Fruit fly (Drosophila melanogaster) whole organism, embryonic: ENCODE measurements around the gene CG14079.

Experiments used
- Antp ChIP-seq: fragments of 200-800 bp; sonication (Bioruptor generic); optimal IDR thresholded peaks from 3 replicates; lab custom pipeline; 2016; ENCODE audit warnings: missing biosample characterization, missing genetic modification characterization
- Awh ChIP-seq: fragments of 200-800 bp; sonication (Bioruptor generic); IDR thresholded peaks from 2 replicates; pipeline ENCODE4, ENCODE4 v1.3.6; 2022; ENCODE audit warnings: missing biosample characterization, missing genetic modification characterization
- Bdp1 ChIP-seq: fragments of 200-800 bp; sonication (Bioruptor generic); optimal IDR thresholded peaks from 3 replicates; lab custom pipeline; 2016; ENCODE audit warnings: missing biosample characterization, missing genetic modification characterization
- Blimp-1 ChIP-seq: fragments of 200-800 bp; sonication (Bioruptor generic); optimal IDR thresholded peaks from 3 replicates; lab custom pipeline; 2018; ENCODE audit warnings: missing biosample characterization, missing genetic modification characterization, mild to moderate bottlenecking, moderate library complexity, missing genetic modification reagents
- CG10462 ChIP-seq: fragments of 200-800 bp; sonication (Bioruptor generic); optimal IDR thresholded peaks from 2 replicates; lab custom pipeline; 2016; ENCODE audit warnings: missing biosample characterization, missing genetic modification characterization
- CG11560 ChIP-seq: fragments of 200-800 bp; sonication (Bioruptor generic); IDR thresholded peaks from 3 replicates; pipeline ENCODE4 v1.3.6; 2022; ENCODE audit warnings: missing biosample characterization, missing genetic modification characterization
- CG12155 ChIP-seq: fragments of 200-800 bp; sonication (Bioruptor generic); optimal IDR thresholded peaks from 3 replicates; lab custom pipeline; 2016; ENCODE audit warnings: missing biosample characterization, missing genetic modification characterization
- CG12769 ChIP-seq: fragments of 200-800 bp; sonication (Bioruptor generic); optimal IDR thresholded peaks from 2 replicates; lab custom pipeline; 2019; ENCODE audit warnings: missing biosample characterization, mild to moderate bottlenecking, missing genetic modification characterization, moderate library complexity
- CG14965 ChIP-seq: fragments of 200-800 bp; sonication (Bioruptor generic); optimal IDR thresholded peaks from 2 replicates; lab custom pipeline; 2016; ENCODE audit warnings: missing biosample characterization, missing genetic modification characterization, borderline replicate concordance
- CG15073 ChIP-seq: fragments of 200-800 bp; sonication (Bioruptor generic); optimal IDR thresholded peaks from 2 replicates; lab custom pipeline; 2016; ENCODE audit warnings: missing biosample characterization, missing genetic modification characterization
- CG15514 ChIP-seq: fragments of 200-800 bp; sonication (Bioruptor generic); optimal IDR thresholded peaks from 3 replicates; lab custom pipeline; 2017; ENCODE audit warnings: missing biosample characterization, missing genetic modification characterization, mild to moderate bottlenecking, moderate library complexity, missing genetic modification reagents
- CG15601 ChIP-seq: fragments of 200-800 bp; sonication (Bioruptor generic); optimal IDR thresholded peaks from 3 replicates; lab custom pipeline; 2019; ENCODE audit warnings: missing biosample characterization, mild to moderate bottlenecking, missing genetic modification characterization, moderate library complexity
- CG16779 ChIP-seq: fragments of 200-800 bp; sonication (Bioruptor generic); IDR thresholded peaks from 2 replicates; pipeline ENCODE4 v1.3.6; 2022; ENCODE audit warnings: missing biosample characterization, missing genetic modification characterization
- CG17186 ChIP-seq: fragments of 200-800 bp; sonication (Bioruptor generic); optimal IDR thresholded peaks from 3 replicates; lab custom pipeline; 2017; ENCODE audit warnings: missing biosample characterization, missing genetic modification reagents, missing genetic modification characterization
- CG17912 ChIP-seq: fragments of 200-800 bp; sonication (Bioruptor generic); optimal IDR thresholded peaks from 2 replicates; lab custom pipeline; 2018; ENCODE audit warnings: missing biosample characterization, mild to moderate bottlenecking, missing genetic modification characterization
- CG18476 ChIP-seq: fragments of 200-800 bp; sonication (Bioruptor generic); optimal IDR thresholded peaks from 2 replicates; lab custom pipeline; 2016; ENCODE audit warnings: missing biosample characterization, mild to moderate bottlenecking, missing genetic modification characterization
- CG2116 ChIP-seq: fragments of 200-800 bp; sonication (Bioruptor generic); optimal IDR thresholded peaks from 3 replicates; lab custom pipeline; 2018; ENCODE audit warnings: missing biosample characterization, mild to moderate bottlenecking, missing genetic modification characterization
- CG2120 ChIP-seq: fragments of 200-800 bp; sonication (Bioruptor generic); optimal IDR thresholded peaks from 3 replicates; lab custom pipeline; 2016; ENCODE audit warnings: missing biosample characterization, missing genetic modification characterization
- CG2199 ChIP-seq: fragments of 200-800 bp; sonication (Bioruptor generic); IDR thresholded peaks from 3 replicates; pipeline ENCODE4 v1.3.6; 2022; ENCODE audit warnings: missing biosample characterization, missing genetic modification characterization
- CG3281 ChIP-seq: fragments of 200-800 bp; sonication (Bioruptor generic); optimal IDR thresholded peaks from 3 replicates; lab custom pipeline; 2017; ENCODE audit warnings: missing biosample characterization, mild to moderate bottlenecking, missing genetic modification characterization
- CG3995 ChIP-seq: fragments of 200-800 bp; sonication (Bioruptor generic); optimal IDR thresholded peaks from 3 replicates; lab custom pipeline; 2016; ENCODE audit warnings: missing biosample characterization, missing genetic modification characterization
- CG4404 ChIP-seq: fragments of 200-800 bp; sonication (Bioruptor generic); IDR thresholded peaks from 2 replicates; pipeline ENCODE4 v1.3.6; 2022; ENCODE audit warnings: missing biosample characterization, missing genetic modification characterization
- CG4617 ChIP-seq: fragments of 200-800 bp; sonication (Bioruptor generic); optimal IDR thresholded peaks from 3 replicates; lab custom pipeline; 2016; ENCODE audit warnings: missing biosample characterization, missing genetic modification characterization, borderline replicate concordance
- CG7987 ChIP-seq: fragments of 200-800 bp; sonication (Bioruptor generic); optimal IDR thresholded peaks from 2 replicates; lab custom pipeline; 2018; ENCODE audit warnings: missing biosample characterization, mild to moderate bottlenecking, missing genetic modification characterization, moderate library complexity
- CG8290 ChIP-seq, 3 experiments: fragments of 200-800 bp; sonication (Bioruptor generic); optimal IDR thresholded peaks; 2 replicates each; lab custom pipeline; 2016 to 2019; ENCODE audit warnings: missing biosample characterization in 3 of 3, missing genetic modification characterization in 3 of 3, mild to moderate bottlenecking in 2 of 3, moderate library complexity in 1 of 3
- Dref ChIP-seq: fragments of 200-800 bp; sonication (Bioruptor generic); IDR thresholded peaks from 2 replicates; pipeline ENCODE4 v1.3.6; 2022; ENCODE audit warnings: missing biosample characterization, missing genetic modification characterization
- E2f1 ChIP-seq: fragments of 200-800 bp; sonication (Bioruptor generic); IDR thresholded peaks from 2 replicates; pipeline ENCODE4 v1.3.6; 2022; ENCODE audit warnings: missing biosample characterization, missing genetic modification characterization
- HLH3B ChIP-seq: fragments of 200-800 bp; sonication (Bioruptor generic); IDR thresholded peaks from 2 replicates; pipeline ENCODE4 v1.3.6; 2022; ENCODE audit warnings: missing biosample characterization, missing genetic modification characterization
- Hr78 ChIP-seq, 2 experiments: fragments of 200-800 bp in 1 of 2; fragments of >200 bp in 1 of 2; sonication (Bioruptor generic) in 1 of 2; optimal IDR thresholded peaks; 2 replicates each; lab custom pipeline; 2017 to 2019; ENCODE audit warnings: missing biosample characterization in 2 of 2, missing genetic modification characterization in 2 of 2, mild to moderate bottlenecking in 1 of 2, moderate library complexity in 1 of 2
- Lhr ChIP-seq: fragments of 200-800 bp; sonication (Bioruptor generic); optimal IDR thresholded peaks from 3 replicates; lab custom pipeline; 2017; ENCODE audit warnings: mild to moderate bottlenecking, missing biosample characterization, missing genetic modification reagents, missing genetic modification characterization
- Rx ChIP-seq: fragments of 200-800 bp; sonication (Bioruptor generic); IDR thresholded peaks from 2 replicates; pipeline ENCODE4 v1.3.6; 2022; ENCODE audit warnings: missing biosample characterization, missing genetic modification characterization
- Side ChIP-seq: fragments of 200-800 bp; sonication (Bioruptor generic); optimal IDR thresholded peaks from 2 replicates; lab custom pipeline; 2016; ENCODE audit warnings: missing biosample characterization, missing genetic modification characterization
- Tbp ChIP-seq: fragments of >200 bp; optimal IDR thresholded peaks from 2 replicates; lab custom pipeline; 2018; ENCODE audit warnings: missing biosample characterization, missing genetic modification characterization
- ab ChIP-seq: fragments of 200-800 bp; sonication (Bioruptor generic); optimal IDR thresholded peaks from 2 replicates; lab custom pipeline; 2016; ENCODE audit warnings: missing biosample characterization, missing genetic modification characterization
- bigmax ChIP-seq: fragments of 200-800 bp; sonication (Bioruptor generic); optimal IDR thresholded peaks from 2 replicates; lab custom pipeline; 2018; ENCODE audit warnings: missing biosample characterization, mild to moderate bottlenecking, missing genetic modification characterization
- cas ChIP-seq: fragments of 200-800 bp; sonication (Bioruptor generic); IDR thresholded peaks from 2 replicates; pipeline ENCODE4 v1.3.6; 2022; ENCODE audit warnings: missing biosample characterization, missing genetic modification characterization
- croc ChIP-seq: fragments of 200-800 bp; sonication (Bioruptor generic); conservative IDR thresholded peaks from 3 replicates; pipeline ENCODE4 v1.3.6; 2022; ENCODE audit warnings: missing biosample characterization, missing genetic modification characterization
- dati ChIP-seq: fragments of 200-800 bp; sonication (Bioruptor generic); IDR thresholded peaks from 2 replicates; pipeline ENCODE4 v1.3.6; 2022; ENCODE audit warnings: missing biosample characterization, missing genetic modification characterization
- disco-r ChIP-seq: fragments of 200-800 bp; sonication (Bioruptor generic); optimal IDR thresholded peaks from 2 replicates; lab custom pipeline; 2016; ENCODE audit warnings: missing biosample characterization, missing genetic modification characterization
- dpn ChIP-seq, 2 experiments: fragments of 200-800 bp; sonication (Bioruptor generic); optimal IDR thresholded peaks; 3 replicates each; lab custom pipeline; 2016; ENCODE audit warnings: missing biosample characterization in 2 of 2, missing genetic modification characterization in 2 of 2
- dysf ChIP-seq: fragments of 200-800 bp; sonication (Bioruptor generic); IDR thresholded peaks from 3 replicates; pipeline ENCODE4 v1.3.6; 2022; ENCODE audit warnings: missing biosample characterization, missing genetic modification characterization
- gcm2 ChIP-seq: fragments of 200-800 bp; sonication (Bioruptor generic); optimal IDR thresholded peaks from 2 replicates; lab custom pipeline; 2016; ENCODE audit warnings: missing biosample characterization, missing genetic modification characterization
- grau ChIP-seq: fragments of 200-800 bp; optimal IDR thresholded peaks from 3 replicates; lab custom pipeline; 2019; ENCODE audit warnings: missing biosample characterization, mild to moderate bottlenecking, missing genetic modification characterization, moderate library complexity
- hbn ChIP-seq: fragments of 200-800 bp; sonication (Bioruptor generic); IDR thresholded peaks from 2 replicates; pipeline ENCODE4 v1.3.6; 2022; ENCODE audit warnings: missing biosample characterization, missing genetic modification characterization; ENCODE audit not compliant: partially characterized antibody
- jumu ChIP-seq: fragments of 200-800 bp; sonication (Bioruptor generic); optimal IDR thresholded peaks from 3 replicates; lab custom pipeline; 2016; ENCODE audit warnings: missing biosample characterization, missing genetic modification characterization
- ken ChIP-seq: fragments of 200-800 bp; sonication (Bioruptor generic); IDR thresholded peaks from 3 replicates; pipeline ENCODE4 v1.3.6; 2022; ENCODE audit warnings: missing biosample characterization, missing genetic modification characterization
- sens-2 ChIP-seq: fragments of 200-800 bp; sonication (Bioruptor generic); IDR thresholded peaks from 2 replicates; pipeline ENCODE4 v1.3.6; 2022; ENCODE audit warnings: missing biosample characterization, missing genetic modification characterization
- slou ChIP-seq: fragments of 200-800 bp; sonication (Bioruptor generic); optimal IDR thresholded peaks from 3 replicates; lab custom pipeline; 2016; ENCODE audit warnings: missing biosample characterization, missing genetic modification characterization
- sqz ChIP-seq: fragments of 200-800 bp; sonication (Bioruptor generic); optimal IDR thresholded peaks from 3 replicates; lab custom pipeline; 2018; ENCODE audit warnings: missing biosample characterization, mild to moderate bottlenecking, missing genetic modification characterization
- tap ChIP-seq: fragments of 200-800 bp; optimal IDR thresholded peaks from 3 replicates; lab custom pipeline; 2019; ENCODE audit warnings: missing biosample characterization, mild to moderate bottlenecking, missing genetic modification characterization, moderate library complexity
- tin ChIP-seq: fragments of 200-800 bp; sonication (Bioruptor generic); optimal IDR thresholded peaks from 3 replicates; lab custom pipeline; 2016; ENCODE audit warnings: missing biosample characterization, missing genetic modification characterization

Gene CG14079

DNA sequence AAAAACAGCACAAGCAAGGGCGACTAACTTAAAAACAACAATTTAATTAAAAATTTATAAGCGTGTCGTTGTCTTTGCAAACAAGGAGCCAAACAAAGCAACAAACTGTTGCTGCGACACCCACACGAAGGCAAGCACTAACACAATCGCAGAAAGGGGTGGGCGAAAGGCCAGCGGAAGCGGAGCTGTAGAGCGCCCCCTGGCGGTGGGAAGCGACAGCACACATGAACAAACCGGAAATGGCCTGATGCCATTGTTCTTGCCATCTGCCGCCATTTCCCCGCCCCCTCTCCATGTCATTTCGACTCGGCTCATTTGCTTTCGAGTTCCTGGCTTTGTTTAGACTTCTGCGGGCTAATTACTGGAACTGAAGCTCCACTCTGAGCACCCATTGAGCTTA is 34.8 kb downstream of the CG14079 start (continued):
- TF ChIP-seq sqz (GFP tag; lab: Kevin White, UChicago) (no peak), CG17912 (GFP tag; lab: Kevin White, UChicago) (peak; percentile 5), CG17186 (GFP tag; lab: Kevin White, UChicago) (no peak), jumu (GFP tag; lab: Kevin White, UChicago) (no peak), Antp (GFP tag; lab: Kevin White, UChicago) (no peak), gcm2 (GFP tag; lab: Kevin White, UChicago) (no peak), Dref (GFP tag; lab: Robert Waterston, UW) (no peak), dati (GFP tag; lab: Robert Waterston, UW) (no peak), CG14965 (peak; percentile 93), CG15073 (GFP tag; lab: Kevin White, UChicago) (no peak), ab (GFP tag; lab: Kevin White, UChicago) (no peak), CG12155 (GFP tag; lab: Kevin White, UChicago) (no peak), CG11560 (tag; lab: Robert Waterston, UW) (no peak), Blimp-1 (GFP tag; lab: Kevin White, UChicago) (no peak), CG2199 (GFP tag; lab: Robert Waterston, UW) (no peak), HLH3B (peak; percentile 26; the same call in 1 of the 2 replicates), Rx (GFP tag; lab: Robert Waterston, UW) (peak; percentile 43; the same call in 1 of the 2 replicates), E2f1 (GFP tag; lab: Robert Waterston, UW) (0 out of 2 replicates have a peak, but pooled peaks have one; percentile 14), dpn (GFP tag; optimal IDR thresholded peaks at IDR 0.05; lab: Kevin White, UChicago) (no peak), CG4617 (GFP tag; lab: Kevin White, UChicago) (no peak), CG2116 (GFP tag; lab: Kevin White, UChicago) (no peak), Lhr (GFP tag; lab: Kevin White, UChicago) (no peak), disco-r (GFP tag; lab: Kevin White, UChicago) (no peak), hbn (GFP tag; lab: Robert Waterston, UW) (no peak), CG3995 (GFP tag; lab: Kevin White, UChicago) (no peak), dysf (GFP tag; lab: Robert Waterston, UW) (peak; percentile 50; the same call in 1 of the 3 replicates), CG15514 (GFP tag; lab: Kevin White, UChicago) (peak; percentile 54), tap (tag; lab: Kevin White, UChicago) (no peak), sens-2 (GFP tag; lab: Robert Waterston, UW) (peak; percentile 51; the same call in 1 of the 2 replicates), Tbp (GFP tag; lab: Kevin White, UChicago) (no peak), cas (GFP tag; lab: Robert Waterston, UW) (no peak), CG7987 (GFP tag; lab: Kevin White, UChicago) (peak; percentile 42), CG8290 (GFP tag; optimal IDR thresholded peaks at IDR 0.05; lab: Kevin White, UChicago) (no peak), CG8290 (tag; optimal IDR thresholded peaks at IDR 0.05; lab: Kevin White, UChicago) (peak in 1 of 2 experiments; percentile 50), CG18476 (GFP tag; lab: Kevin White, UChicago) (no peak), CG15601 (tag; lab: Kevin White, UChicago) (no peak), CG16779 (0 out of 2 replicates have a peak, but pooled peaks have one; percentile 13), tin (no peak), CG10462 (no peak), CG3281 (GFP tag; lab: Kevin White, UChicago) (peak; percentile 49), CG12769 (tag; lab: Kevin White, UChicago) (no peak), grau (no peak), Awh (GFP tag; lab: Robert Waterston, UW) (0 out of 2 replicates have a peak, but pooled peaks have one; percentile 42), slou (no peak), bigmax (GFP tag; lab: Kevin White, UChicago) (no peak), ken (no peak), Side (GFP tag; lab: Kevin White, UChicago) (no peak), croc (GFP tag; lab: Robert Waterston, UW) (no peak), CG4404 (GFP tag; lab: Robert Waterston, UW) (no peak), CG2120 (GFP tag; lab: Kevin White, UChicago) (no peak), Bdp1 (no peak), Hr78 (GFP tag; optimal IDR thresholded peaks at IDR 0.05; lab: Kevin White, UChicago) (no peak)
